Worm (Caenorhabditis elegans): ENCODE results near the gene T24C2.5.

The T24C2.5 gene

DNA sequence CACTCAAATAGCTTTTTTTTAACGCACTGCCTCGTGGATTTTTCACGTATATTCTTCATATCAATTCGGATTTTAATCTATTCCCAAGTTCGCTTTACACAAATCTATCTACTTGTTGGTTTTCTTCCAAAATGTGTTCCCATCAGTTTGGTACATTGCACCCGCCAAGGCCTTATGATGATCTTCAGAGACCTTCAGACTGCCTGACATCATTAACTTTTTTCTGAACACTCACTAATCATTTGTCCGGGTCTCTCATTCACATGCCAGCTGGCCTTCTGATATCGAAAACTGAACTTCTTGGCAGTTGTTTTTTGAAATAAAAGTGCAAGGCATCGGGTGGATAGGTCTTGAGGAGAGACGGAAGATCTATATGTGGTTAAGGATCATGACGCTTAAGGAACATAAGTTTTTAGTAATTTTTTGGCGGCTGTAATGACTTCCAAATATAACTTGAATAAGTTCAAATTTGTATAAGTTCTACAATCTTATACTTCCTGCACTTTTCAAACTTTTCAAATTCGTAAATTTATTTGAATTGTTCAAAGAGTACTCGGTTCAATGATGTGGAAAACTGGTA lies 34.3 kb upstream of the T24C2.5 start:
- TF ChIP-seq nhr-23 (tag; optimal IDR thresholded peaks at IDR 0.05) (no peak), sma-9 (GFP tag; optimal IDR thresholded peaks at IDR 0.05) (peak; percentile 57), sma-9 (tag; optimal IDR thresholded peaks at IDR 0.05) (no peak)

DNA sequence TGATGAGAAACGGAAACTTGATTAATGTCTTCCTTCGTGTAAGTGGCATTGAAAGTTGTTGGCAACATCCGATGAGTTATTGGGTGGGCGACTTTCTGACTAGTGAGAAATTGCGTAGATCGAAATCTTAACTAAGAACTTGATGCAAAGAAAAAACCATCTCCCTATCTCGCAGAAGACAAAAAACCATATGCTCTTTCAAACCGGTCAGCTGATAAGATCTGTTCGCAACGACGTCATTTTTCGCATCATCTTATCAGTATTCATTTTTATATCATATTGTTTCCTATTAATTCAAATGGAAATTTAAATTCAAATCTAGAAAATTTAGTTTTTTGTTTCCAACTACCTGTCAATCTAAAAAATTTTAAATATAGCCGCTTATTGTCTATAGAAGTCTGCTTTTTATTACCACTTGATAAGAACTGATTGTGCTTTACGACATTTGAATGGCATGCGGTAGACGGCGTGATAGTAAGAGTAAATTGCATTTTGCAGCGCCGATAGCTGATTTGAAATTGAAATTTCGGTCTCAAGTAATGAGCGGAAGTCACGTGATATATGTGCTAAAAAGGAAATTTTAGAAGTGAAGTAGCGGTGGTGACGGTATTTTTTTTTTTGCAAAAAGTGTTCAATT lies 33.7 kb upstream of the T24C2.5 start:
- TF ChIP-seq Y55F3AM.14 (GFP tag; optimal IDR thresholded peaks at IDR 0.05) (no peak), unc-62 (GFP tag; optimal IDR thresholded peaks at IDR 0.05) (no peak), blmp-1 (tag; optimal IDR thresholded peaks at IDR 0.05; ENCODE audit: insufficient read depth) (peak; percentile 71), mdl-1 (tag; optimal IDR thresholded peaks at IDR 0.05) (no peak), elt-3 (tag; optimal IDR thresholded peaks at IDR 0.05) (no peak), snpc-4 (tag; optimal IDR thresholded peaks at IDR 0.05) (no peak), F13H6.1 (tag; optimal IDR thresholded peaks at IDR 0.05) (no peak), nhr-6 (tag; optimal IDR thresholded peaks at IDR 0.05) (no peak), lsy-2 (tag; optimal IDR thresholded peaks at IDR 0.05) (no peak), ceh-82 (tag; optimal IDR thresholded peaks at IDR 0.05) (no peak), nhr-12 (tag; optimal IDR thresholded peaks at IDR 0.05) (no peak), sma-9 (GFP tag; optimal IDR thresholded peaks at IDR 0.05) (peak; percentile 73), sma-9 (tag; optimal IDR thresholded peaks at IDR 0.05) (no peak), fos-1 (tag; optimal IDR thresholded peaks at IDR 0.05) (peak; percentile 62), nhr-10 (tag; optimal IDR thresholded peaks at IDR 0.05) (no peak), peb-1 (tag; optimal IDR thresholded peaks at IDR 0.05) (no peak), nhr-77 (tag; optimal IDR thresholded peaks at IDR 0.05) (no peak), nhr-237 (tag; optimal IDR thresholded peaks at IDR 0.05) (no peak), nhr-21 (tag; optimal IDR thresholded peaks at IDR 0.05) (no peak), ztf-4 (tag; optimal IDR thresholded peaks at IDR 0.05) (no peak), gmeb-1 (tag; optimal IDR thresholded peaks at IDR 0.05) (peak; percentile 28), ZK546.5 (tag; optimal IDR thresholded peaks at IDR 0.05) (no peak), crh-2 (tag; optimal IDR thresholded peaks at IDR 0.05) (no peak), aly-2 (tag; optimal IDR thresholded peaks at IDR 0.05) (no peak), lin-13 (GFP tag; optimal IDR thresholded peaks at IDR 0.05) (no peak), elt-1 (tag; optimal IDR thresholded peaks at IDR 0.05) (no peak), nhr-129 (tag; optimal IDR thresholded peaks at IDR 0.05) (peak; percentile 32), ceh-16 (tag; optimal IDR thresholded peaks at IDR 0.05) (peak; percentile 96), sma-3 (GFP tag; optimal IDR thresholded peaks at IDR 0.05) (peak; percentile 20), mbf-1 (tag; optimal IDR thresholded peaks at IDR 0.05) (no peak), nhr-25 (tag; optimal IDR thresholded peaks at IDR 0.05) (peak; percentile 87), ama-1 (optimal IDR thresholded peaks at IDR 0.05) (no peak), alr-1 (tag; optimal IDR thresholded peaks at IDR 0.05) (no peak), ztf-11 (tag; optimal IDR thresholded peaks at IDR 0.05) (no peak), dmd-4 (tag; optimal IDR thresholded peaks at IDR 0.05) (no peak), skn-1 (tag; optimal IDR thresholded peaks at IDR 0.05) (no peak), unc-55 (GFP tag; optimal IDR thresholded peaks at IDR 0.05) (no peak), sem-4 (tag; optimal IDR thresholded peaks at IDR 0.05) (no peak), egl-27 (tag; optimal IDR thresholded peaks at IDR 0.05) (no peak), unc-39 (tag; optimal IDR thresholded peaks at IDR 0.05) (no peak), C34F6.9 (tag; optimal IDR thresholded peaks at IDR 0.05) (no peak), zag-1 (tag; optimal IDR thresholded peaks at IDR 0.05) (no peak), lin-39 (tag; optimal IDR thresholded peaks at IDR 0.05) (no peak), nhr-11 (tag; optimal IDR thresholded peaks at IDR 0.05) (no peak), nhr-23 (tag; optimal IDR thresholded peaks at IDR 0.05) (no peak), ztf-1 (GFP tag; conservative IDR thresholded peaks at IDR 0.05) (no peak)

Measured in whole organism, L2 larva.